Worm (Caenorhabditis elegans): ENCODE data around the gene fbxc-19.

fbxc-19 gene

ce11 chrII:1870875-1871592 is 50.8 kb downstream of the fbxc-19 start, which contains the start of gene math-10:
math-10 (plus strand) TSS chrII:1871542.
- no peak for TF ChIP-seq unc-62 (GFP tag; optimal IDR thresholded peaks at IDR 0.05)
- TF ChIP-seq ces-1 (GFP tag; optimal IDR thresholded peaks at IDR 0.05): no peak
- no peak for TF ChIP-seq nhr-12 (tag; optimal IDR thresholded peaks at IDR 0.05)
- TF ChIP-seq cnd-1 (tag; optimal IDR thresholded peaks at IDR 0.05): no peak
- TF ChIP-seq lin-32 (GFP tag; optimal IDR thresholded peaks at IDR 0.05): no peak
- no peak for TF ChIP-seq tbx-8 (GFP tag; optimal IDR thresholded peaks at IDR 0.05)
- TF ChIP-seq nhr-76 (tag; optimal IDR thresholded peaks at IDR 0.05): no peak
- no peak for TF ChIP-seq drap-1 (GFP tag; optimal IDR thresholded peaks at IDR 0.05)
- TF ChIP-seq ztf-11 (tag; optimal IDR thresholded peaks at IDR 0.05): no peak
- no peak for TF ChIP-seq bed-3 (GFP tag; optimal IDR thresholded peaks at IDR 0.05)
- TF ChIP-seq mab-5 (tag; optimal IDR thresholded peaks at IDR 0.05): no peak
- no peak for TF ChIP-seq blmp-1 (tag; optimal IDR thresholded peaks at IDR 0.05)
- no peak for TF ChIP-seq ceh-43 (GFP tag; optimal IDR thresholded peaks at IDR 0.05)
- TF ChIP-seq unc-120 (tag; optimal IDR thresholded peaks at IDR 0.05; ENCODE audit: poor library complexity, severe bottlenecking): no peak
- TF ChIP-seq mls-2 (tag; optimal IDR thresholded peaks at IDR 0.05): no peak
- no peak for TF ChIP-seq ceh-39 (tag; optimal IDR thresholded peaks at IDR 0.05)

Data from whole organism, mixed stage, embryonic.